Worm (Caenorhabditis elegans) whole organism, early embryonic: ENCODE results near the gene F35C11.6.

Experiments used
- B0310.2 ChIP-seq: sonication (generic microtip); optimal IDR thresholded peaks from 2 replicates; lab custom pipeline; 2016; ENCODE audit warnings: mild to moderate bottlenecking, missing genetic modification characterization, missing compliant biosample characterization
- F13C5.2 ChIP-seq: sonication (generic microtip); optimal IDR thresholded peaks from 2 replicates; lab custom pipeline; 2017; ENCODE audit warnings: mild to moderate bottlenecking, missing genetic modification characterization, inconsistent platforms, missing compliant biosample characterization
- ama-1 ChIP-seq: fragments of 150-350 bp; optimal IDR thresholded peaks from 2 replicates; lab custom pipeline; 2014
- ceh-13 ChIP-seq: fragments of 200-800 bp; sonication (Bioruptor generic); optimal IDR thresholded peaks from 2 replicates; lab custom pipeline; 2018; ENCODE audit warnings: mild to moderate bottlenecking, missing genetic modification characterization, missing compliant biosample characterization
- ceh-36 ChIP-seq: sonication (generic microtip); optimal IDR thresholded peaks from 2 replicates; lab custom pipeline; 2016; ENCODE audit warnings: missing genetic modification characterization, inconsistent platforms, missing compliant biosample characterization
- ets-7 ChIP-seq: sonication (generic microtip); optimal IDR thresholded peaks from 2 replicates; lab custom pipeline; 2016; ENCODE audit warnings: missing genotype, missing genetic modification characterization, missing compliant biosample characterization
- flt-1 ChIP-seq: fragments of 200-800 bp; sonication (Bioruptor generic); IDR thresholded peaks from 2 replicates; pipeline ENCODE4 v1.3.6; 2022; ENCODE audit warnings: missing genetic modification characterization, missing compliant biosample characterization
- hmbx-1 ChIP-seq: sonication (generic microtip); optimal IDR thresholded peaks from 2 replicates; lab custom pipeline; 2016; ENCODE audit warnings: mild to moderate bottlenecking, missing genetic modification characterization, missing compliant biosample characterization
- hmg-4 ChIP-seq: fragments of 200-800 bp; sonication (Bioruptor generic); optimal IDR thresholded peaks from 2 replicates; lab custom pipeline; 2018; ENCODE audit warnings: mild to moderate bottlenecking, missing genetic modification characterization, missing compliant biosample characterization
- pes-1 ChIP-seq: fragments of 200-800 bp; sonication (Bioruptor generic); IDR thresholded peaks from 2 replicates; pipeline ENCODE4 v1.3.6; 2022; ENCODE audit warnings: missing genetic modification reagents, missing genetic modification characterization, missing compliant biosample characterization
- sea-1 ChIP-seq: fragments of 200-800 bp; sonication (Bioruptor generic); conservative IDR thresholded peaks from 2 replicates; pipeline ENCODE4 v1.3.6; 2022; ENCODE audit warnings: missing genetic modification characterization, missing compliant biosample characterization
- tbx-11 ChIP-seq: fragments of 200-800 bp; sonication (Bioruptor generic); IDR thresholded peaks from 2 replicates; pipeline ENCODE4 v1.3.6; 2022; ENCODE audit warnings: missing genetic modification characterization, missing compliant biosample characterization
- tra-4 ChIP-seq: sonication (generic microtip); optimal IDR thresholded peaks from 2 replicates; lab custom pipeline; 2017; ENCODE audit warnings: missing genetic modification characterization, missing compliant biosample characterization

- TF ChIP-seq flt-1 (GFP tag; lab: Robert Waterston, UW), result 0 out of 2 replicates have a peak, but pooled peaks have one; percentile 34
- TF ChIP-seq ama-1 (lab: Kevin White, UChicago), result peak; percentile 80
- TF ChIP-seq ceh-13, result no peak
- no peak for TF ChIP-seq pes-1 (GFP tag; lab: Robert Waterston, UW)
- TF ChIP-seq ets-7 (tag; lab: Kevin White, UChicago), result no peak
- no peak for TF ChIP-seq hmbx-1 (tag; lab: Kevin White, UChicago)
- TF ChIP-seq ceh-36, result no peak
- no peak for TF ChIP-seq tbx-11 (GFP tag; lab: Robert Waterston, UW)
- peak; percentile 61 for TF ChIP-seq hmg-4
- no peak for TF ChIP-seq tra-4 (tag; lab: Kevin White, UChicago)
- no peak for TF ChIP-seq F13C5.2 (tag; lab: Kevin White, UChicago)
- TF ChIP-seq sea-1, result 0 out of 2 replicates have a peak, but pooled peaks have one; percentile 55
- no peak for TF ChIP-seq B0310.2
Measured at ce11 chrII:8222309-8223065, 36.5 kb downstream of the F35C11.6 start, which contains the start of gene dab-1.
